Worm (Caenorhabditis elegans) whole organism, L4 larva: ENCODE measurements around the gene snt-1.

ENCODE experiments used
- D1046.2 ChIP-seq: fragments of 200-800 bp; sonication (Bioruptor generic); IDR thresholded peaks from 2 replicates; pipeline ENCODE4 v1.3.6; 2022; ENCODE audit warnings: missing genetic modification characterization, missing compliant biosample characterization
- F44E2.7 ChIP-seq: fragments of 200-800 bp; sonication (Bioruptor generic); IDR thresholded peaks from 2 replicates; pipeline ENCODE4 v2.1.2; 2022; ENCODE audit warnings: missing genetic modification characterization, missing compliant biosample characterization
- R02D3.7 ChIP-seq: fragments of 150-350 bp; sonication (generic microtip); optimal IDR thresholded peaks from 3 replicates; lab custom pipeline; 2014; ENCODE audit warnings: missing biosample characterization, missing genetic modification characterization
- T20F7.1 ChIP-seq: fragments of 200-800 bp; sonication (Bioruptor generic); optimal IDR thresholded peaks from 2 replicates; lab custom pipeline; 2018; ENCODE audit warnings: mild to moderate bottlenecking, missing genetic modification characterization, missing compliant biosample characterization
- Y48G9A.11 ChIP-seq: fragments of 200-800 bp; sonication (Bioruptor generic); IDR thresholded peaks from 2 replicates; pipeline ENCODE4 v1.3.6; 2022; ENCODE audit warnings: missing genetic modification reagents, missing genetic modification characterization, missing compliant biosample characterization
- Y5F2A.4 ChIP-seq: fragments of 200-800 bp; sonication (Bioruptor generic); optimal IDR thresholded peaks from 2 replicates; lab custom pipeline; 2018; ENCODE audit warnings: mild to moderate bottlenecking, missing genetic modification characterization, missing compliant biosample characterization
- Y75B8A.6 ChIP-seq: fragments of 200-800 bp; sonication (Bioruptor generic); IDR thresholded peaks from 2 replicates; pipeline ENCODE4 v1.3.6; 2022; ENCODE audit warnings: missing genetic modification reagents, missing genetic modification characterization, missing compliant biosample characterization
- ZK337.2 ChIP-seq: fragments of 200-800 bp; sonication (Bioruptor generic); IDR thresholded peaks from 2 replicates; pipeline ENCODE4 v1.3.6; 2022; ENCODE audit warnings: missing genetic modification reagents, missing genetic modification characterization, missing compliant biosample characterization
- aha-1 ChIP-seq: fragments of 150-350 bp; peaks from one replicate; lab custom pipeline; 2014; ENCODE audit warnings: missing biosample characterization, missing genetic modification characterization
- aly-2 ChIP-seq: sonication (generic microtip); optimal IDR thresholded peaks from 2 replicates; lab custom pipeline; 2018; ENCODE audit warnings: missing biosample characterization, missing genetic modification characterization
- ama-1 ChIP-seq: fragments of 150-350 bp; optimal IDR thresholded peaks from 2 replicates; lab custom pipeline; 2014; ENCODE audit warnings: inconsistent platforms, mixed read lengths
- attf-4 ChIP-seq: sonication (generic microtip); optimal IDR thresholded peaks from 3 replicates; lab custom pipeline; 2017; ENCODE audit warnings: missing biosample characterization, missing genetic modification characterization
- ceh-20 ChIP-seq: fragments of 200-800 bp; sonication (Bioruptor generic); IDR thresholded peaks from 2 replicates; pipeline ENCODE4 v1.3.6; 2022; ENCODE audit warnings: missing genetic modification reagents, missing genetic modification characterization, missing compliant biosample characterization
- ceh-44 ChIP-seq: fragments of 200-800 bp; sonication (Bioruptor generic); IDR thresholded peaks from 2 replicates; pipeline ENCODE4 v1.3.6; 2022; ENCODE audit warnings: missing genetic modification reagents, missing genetic modification characterization, missing compliant biosample characterization
- ctbp-1 ChIP-seq: fragments of 200-800 bp; sonication (Bioruptor generic); IDR thresholded peaks from 2 replicates; pipeline ENCODE4 v1.3.6; 2022; ENCODE audit warnings: missing genetic modification reagents, missing genetic modification characterization, missing compliant biosample characterization
- daf-12 ChIP-seq: fragments of 150-350 bp; optimal IDR thresholded peaks from 2 replicates; lab custom pipeline; 2014; ENCODE audit warnings: missing biosample characterization, missing genetic modification reagents, missing genetic modification characterization
- daf-19 ChIP-seq: fragments of 200-800 bp; sonication (Bioruptor generic); conservative IDR thresholded peaks from 2 replicates; pipeline ENCODE4 v1.3.6; 2022; ENCODE audit warnings: missing genetic modification characterization, missing compliant biosample characterization
- dmd-8 ChIP-seq: fragments of 200-800 bp; sonication (Bioruptor generic); IDR thresholded peaks from 2 replicates; pipeline ENCODE4 v1.3.6; 2022; ENCODE audit warnings: missing genetic modification characterization, missing compliant biosample characterization
- dmd-9 ChIP-seq: fragments of 200-800 bp; sonication (Bioruptor generic); IDR thresholded peaks from 2 replicates; pipeline ENCODE4 v1.3.6; 2022; ENCODE audit warnings: missing genetic modification reagents, missing genetic modification characterization, missing compliant biosample characterization
- fkh-10 ChIP-seq: fragments of 150-350 bp; optimal IDR thresholded peaks from 2 replicates; lab custom pipeline; 2014; ENCODE audit warnings: missing biosample characterization, missing genetic modification reagents, missing genetic modification characterization
- hif-1 ChIP-seq, 2 experiments: sonication (generic microtip); optimal IDR thresholded peaks; 2 replicates each; lab custom pipeline; 2016 to 2017; ENCODE audit warnings: missing compliant biosample characterization in 2 of 2, missing genetic modification characterization in 2 of 2, missing genetic modification reagents in 2 of 2, missing genotype in 2 of 2, mild to moderate bottlenecking in 1 of 2
- hlh-11 ChIP-seq: fragments of 200-800 bp; sonication (Bioruptor generic); optimal IDR thresholded peaks from 2 replicates; lab custom pipeline; 2018; ENCODE audit warnings: mild to moderate bottlenecking, missing genetic modification characterization, missing compliant biosample characterization
- lin-38 ChIP-seq: fragments of 200-800 bp; sonication (Bioruptor generic); IDR thresholded peaks from 2 replicates; pipeline ENCODE4 v1.3.6; 2022; ENCODE audit warnings: missing genetic modification reagents, missing genetic modification characterization, missing compliant biosample characterization
- lir-3 ChIP-seq: sonication (generic microtip); optimal IDR thresholded peaks from 2 replicates; lab custom pipeline; 2016; ENCODE audit warnings: mild to moderate bottlenecking, missing genetic modification characterization, missing compliant biosample characterization
- lsy-2 ChIP-seq, 2 experiments: fragments of 150-350 bp in 1 of 2; sonication (generic microtip) in 1 of 2; optimal IDR thresholded peaks; 2 replicates each; lab custom pipeline; 2014 to 2017; ENCODE audit warnings: missing biosample characterization in 2 of 2, missing genetic modification characterization in 2 of 2
- mdt-29 ChIP-seq: fragments of 200-800 bp; sonication (Bioruptor generic); IDR thresholded peaks from 2 replicates; pipeline ENCODE4 v1.3.6; 2022; ENCODE audit warnings: missing genetic modification reagents, missing genetic modification characterization, missing compliant biosample characterization
- mep-1 ChIP-seq: fragments of 150-350 bp; sonication (generic microtip); optimal IDR thresholded peaks from 3 replicates; lab custom pipeline; 2014; ENCODE audit warnings: missing biosample characterization, missing genetic modification characterization
- mes-2 ChIP-seq: sonication (generic microtip); optimal IDR thresholded peaks from 2 replicates; lab custom pipeline; 2016; ENCODE audit warnings: missing genotype, mild to moderate bottlenecking, missing genetic modification characterization, missing compliant biosample characterization; ENCODE audit not compliant: poor library complexity, severe bottlenecking
- nhr-10 ChIP-seq: fragments of 150-350 bp; optimal IDR thresholded peaks from 2 replicates; lab custom pipeline; 2014; ENCODE audit warnings: missing biosample characterization, missing genetic modification characterization
- nhr-102 ChIP-seq: sonication (generic microtip); optimal IDR thresholded peaks from 2 replicates; lab custom pipeline; 2016; ENCODE audit warnings: mild to moderate bottlenecking, missing genetic modification characterization, moderate library complexity, missing compliant biosample characterization
- nhr-237 ChIP-seq: sonication (generic microtip); optimal IDR thresholded peaks from 2 replicates; lab custom pipeline; 2017; ENCODE audit warnings: missing biosample characterization, missing genetic modification characterization
- nhr-25 ChIP-seq: sonication (generic microtip); optimal IDR thresholded peaks from 2 replicates; lab custom pipeline; 2017; ENCODE audit warnings: missing genetic modification characterization, mild to moderate bottlenecking, missing compliant biosample characterization, antibody characterized with exemption, moderate library complexity, borderline replicate concordance; ENCODE audit not compliant: insufficient read depth
- nhr-28 ChIP-seq: fragments of 150-350 bp; optimal IDR thresholded peaks from 2 replicates; lab custom pipeline; 2014; ENCODE audit warnings: missing biosample characterization, missing genetic modification characterization
- nhr-41 ChIP-seq: fragments of 200-800 bp; sonication (Bioruptor generic); IDR thresholded peaks from 2 replicates; pipeline ENCODE4 v1.3.6; 2022; ENCODE audit warnings: missing genetic modification reagents, missing genetic modification characterization, missing compliant biosample characterization
- nhr-48 ChIP-seq: sonication (generic microtip); optimal IDR thresholded peaks from 2 replicates; lab custom pipeline; 2016; ENCODE audit warnings: mild to moderate bottlenecking, missing genetic modification characterization, missing compliant biosample characterization
- nhr-76 ChIP-seq: fragments of 150-350 bp; optimal IDR thresholded peaks from 2 replicates; lab custom pipeline; 2014; ENCODE audit warnings: missing biosample characterization, missing genetic modification characterization
- nhr-77 ChIP-seq: fragments of 150-350 bp; optimal IDR thresholded peaks from 2 replicates; lab custom pipeline; 2014; ENCODE audit warnings: missing biosample characterization, missing genetic modification characterization
- pha-4 ChIP-seq, 2 experiments: fragments of 150-350 bp in 1 of 2; fragments of 200-800 bp in 1 of 2; sonication (Bioruptor generic) in 1 of 2; IDR thresholded peaks in 1 of 2; optimal IDR thresholded peaks in 1 of 2; 2 replicates each; pipeline versions ENCODE4 v1.3.6 to Lab custom; 2014 to 2022; ENCODE audit warnings: missing genetic modification characterization in 2 of 2, missing genetic modification reagents in 2 of 2, missing biosample characterization in 1 of 2, missing compliant biosample characterization in 1 of 2
- pqm-1 ChIP-seq: sonication (generic microtip); optimal IDR thresholded peaks from 2 replicates; lab custom pipeline; 2017; ENCODE audit warnings: missing biosample characterization, missing genetic modification characterization
- rbr-2 ChIP-seq: sonication (generic microtip); optimal IDR thresholded peaks from 2 replicates; lab custom pipeline; 2016; ENCODE audit warnings: missing genotype, missing genetic modification characterization, missing compliant biosample characterization
- skn-1 ChIP-seq: fragments of 150-350 bp; optimal IDR thresholded peaks from 2 replicates; lab custom pipeline; 2014; ENCODE audit warnings: missing biosample characterization, missing genetic modification characterization
- snpc-4 ChIP-seq: fragments of 150-350 bp; optimal IDR thresholded peaks from 2 replicates; lab custom pipeline; 2014; ENCODE audit warnings: missing biosample characterization, missing genetic modification characterization
- tag-97 ChIP-seq: fragments of 200-800 bp; sonication (Bioruptor generic); IDR thresholded peaks from 2 replicates; pipeline ENCODE4 v1.3.6; 2022; ENCODE audit warnings: missing genetic modification characterization, missing compliant biosample characterization
- unc-130 ChIP-seq: sonication (generic microtip); optimal IDR thresholded peaks from 2 replicates; lab custom pipeline; 2016; ENCODE audit warnings: missing genetic modification reagents, missing genetic modification characterization, missing compliant biosample characterization
- unc-39 ChIP-seq: sonication (generic microtip); optimal IDR thresholded peaks from 2 replicates; lab custom pipeline; 2017; ENCODE audit warnings: missing biosample characterization, missing genetic modification characterization
- vab-7 ChIP-seq: fragments of 200-800 bp; sonication (Bioruptor generic); IDR thresholded peaks from 2 replicates; pipeline ENCODE4 v1.3.6; 2022; ENCODE audit warnings: missing genetic modification reagents, missing genetic modification characterization, missing compliant biosample characterization
- zfp-2 ChIP-seq: sonication (generic microtip); optimal IDR thresholded peaks from 2 replicates; lab custom pipeline; 2016; ENCODE audit warnings: mild to moderate bottlenecking, missing genetic modification characterization, missing compliant biosample characterization
- zip-11 ChIP-seq: fragments of 200-800 bp; sonication (Bioruptor generic); IDR thresholded peaks from 2 replicates; pipeline ENCODE4 v1.3.6; 2022; ENCODE audit warnings: missing genetic modification characterization, missing compliant biosample characterization
- zip-2 ChIP-seq: fragments of 150-350 bp; optimal IDR thresholded peaks from 2 replicates; lab custom pipeline; 2014; ENCODE audit warnings: missing biosample characterization, missing genetic modification characterization

The snt-1 gene

DNA sequence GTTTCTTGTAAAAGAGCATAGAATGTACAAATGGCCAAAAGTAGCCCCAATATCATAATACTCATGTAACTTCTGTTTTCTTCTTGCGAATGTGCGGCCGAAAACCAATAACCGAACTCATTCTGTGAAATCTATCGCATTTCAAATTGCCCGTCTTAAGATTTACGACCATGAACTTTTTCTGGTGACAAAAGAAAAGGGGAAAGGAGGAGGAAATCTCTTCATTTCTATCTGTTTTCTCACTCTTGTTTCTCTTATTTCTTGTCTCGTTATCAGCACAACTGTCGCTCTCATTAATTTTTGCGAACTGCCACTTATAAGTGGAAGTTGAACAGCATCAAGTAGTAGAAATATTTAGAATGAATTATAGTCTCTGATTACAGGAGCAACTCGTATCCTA is 30.3 kb downstream of the snt-1 start (continued):
- TF ChIP-seq rbr-2 (no peak), nhr-77 (tag; lab: Kevin White, UChicago) (no peak)

DNA sequence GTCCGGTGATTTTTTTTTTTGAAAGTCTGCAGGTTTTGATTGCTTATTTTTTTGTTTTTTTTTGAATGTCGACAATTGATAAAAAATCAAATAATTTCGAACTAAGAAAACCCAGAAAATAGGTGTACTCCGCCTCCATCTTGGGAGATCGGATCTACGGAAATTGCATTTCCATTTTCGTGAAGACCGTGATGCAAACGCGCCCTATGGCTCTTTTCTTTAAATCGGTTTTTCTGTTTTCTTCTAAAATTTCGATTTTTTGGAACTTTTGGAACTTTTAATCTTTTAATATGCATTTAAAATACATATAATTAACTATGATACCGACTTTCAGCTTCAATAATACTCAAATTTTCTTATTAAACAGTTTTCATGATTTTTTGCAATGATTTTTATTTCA is 31.2 kb downstream of the snt-1 start:
- TF ChIP-seq Y48G9A.11 (GFP tag; lab: Robert Waterston, UW) (no peak), nhr-237 (no peak), ZK337.2 (GFP tag; lab: Robert Waterston, UW) (no peak), attf-4 (tag; lab: Kevin White, UChicago) (no peak), nhr-25 (tag; lab: Kevin White, UChicago) (no peak), mes-2 (tag; lab: Kevin White, UChicago) (peak; percentile 43), zip-11 (no peak), pqm-1 (tag; lab: Kevin White, UChicago) (no peak), lin-38 (peak; percentile 80)

DNA sequence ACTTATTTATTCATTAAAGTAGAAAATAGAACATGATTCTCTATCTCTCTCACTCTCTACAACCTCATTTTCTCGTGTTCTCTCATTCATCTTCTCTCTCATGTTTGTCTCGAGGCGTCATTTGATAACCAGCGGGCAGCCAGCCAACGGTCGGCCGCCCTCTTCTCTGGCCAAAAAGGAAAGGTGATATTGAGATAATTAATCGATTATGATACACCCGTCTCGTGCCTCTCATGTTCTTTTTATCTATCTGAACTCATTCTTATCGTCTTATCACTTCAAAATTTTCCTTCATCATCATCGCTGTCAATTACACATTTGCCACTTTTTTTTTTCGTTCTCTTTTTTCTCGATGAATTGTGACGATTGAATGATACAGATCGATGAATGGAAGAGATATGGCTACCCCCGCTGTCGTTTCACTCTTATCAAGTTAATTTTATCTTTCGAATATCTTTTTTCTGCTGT is 31.9 kb downstream of the snt-1 start:
- TF ChIP-seq mep-1 (tag; lab: Kevin White, UChicago), result peak; percentile 84
- peak; percentile 71 for TF ChIP-seq pha-4 (GFP tag; IDR thresholded peaks at IDR 0.05; lab: Robert Waterston, UW)
- TF ChIP-seq pha-4 (tag; optimal IDR thresholded peaks at IDR 0.05; lab: Kevin White, UChicago), result no peak
- no peak for TF ChIP-seq fkh-10 (GFP tag; lab: Kevin White, UChicago)
- peak; percentile 99 for TF ChIP-seq hlh-11 (tag; lab: Kevin White, UChicago)
- TF ChIP-seq ceh-44 (GFP tag; lab: Robert Waterston, UW), result no peak
- peak; percentile 74 to 77 for TF ChIP-seq lsy-2 (tag; optimal IDR thresholded peaks at IDR 0.05; lab: Kevin White, UChicago)
- no peak for TF ChIP-seq unc-39 (tag; lab: Kevin White, UChicago)
- no peak for TF ChIP-seq lir-3 (tag; lab: Kevin White, UChicago)
- TF ChIP-seq ama-1 (lab: Kevin White, UChicago), result no peak
- TF ChIP-seq nhr-48 (tag; lab: Kevin White, UChicago), result peak; percentile 98
- no peak for TF ChIP-seq R02D3.7 (tag; lab: Kevin White, UChicago)
- no peak for TF ChIP-seq mdt-29 (GFP tag; lab: Robert Waterston, UW)
- no peak for TF ChIP-seq aly-2
- TF ChIP-seq snpc-4 (tag; lab: Kevin White, UChicago), result no peak
- TF ChIP-seq lin-38, result peak; percentile 58
- peak; percentile 94 for TF ChIP-seq nhr-41 (GFP tag; lab: Robert Waterston, UW)
- TF ChIP-seq zfp-2 (tag; lab: Kevin White, UChicago), result no peak
- TF ChIP-seq Y5F2A.4 (GFP tag; lab: Kevin White, UChicago), result no peak
- TF ChIP-seq hif-1 (tag; optimal IDR thresholded peaks at IDR 0.05; lab: Kevin White, UChicago), result no peak
- no peak for TF ChIP-seq skn-1 (tag; lab: Kevin White, UChicago)
- peak; percentile 95 for TF ChIP-seq nhr-102 (tag; lab: Kevin White, UChicago)
- TF ChIP-seq ctbp-1 (GFP tag; lab: Robert Waterston, UW), result peak; percentile 60; the same call in 1 of the 2 replicates
- peak; percentile 92 for TF ChIP-seq nhr-10 (tag; lab: Kevin White, UChicago)
- TF ChIP-seq T20F7.1, result peak; percentile 78
- peak; percentile 97 for TF ChIP-seq aha-1 (tag; lab: Kevin White, UChicago)
- no peak for TF ChIP-seq dmd-8 (GFP tag; lab: Robert Waterston, UW)
- no peak for TF ChIP-seq dmd-9
- no peak for TF ChIP-seq Y75B8A.6 (GFP tag; lab: Robert Waterston, UW)
- TF ChIP-seq F44E2.7 (GFP tag; lab: Robert Waterston, UW), result no peak
- peak; percentile 43 for TF ChIP-seq nhr-76
- TF ChIP-seq unc-130, result no peak
- no peak for TF ChIP-seq attf-4 (tag; lab: Kevin White, UChicago)
- TF ChIP-seq daf-19 (GFP tag; lab: Robert Waterston, UW), result no peak
- peak; percentile 99 for TF ChIP-seq nhr-28 (tag; lab: Kevin White, UChicago)
- TF ChIP-seq tag-97 (GFP tag; lab: Robert Waterston, UW), result no peak
- TF ChIP-seq zip-2, result peak; percentile 36
- TF ChIP-seq vab-7 (GFP tag; lab: Robert Waterston, UW), result no peak
- TF ChIP-seq ceh-20, result peak; percentile 89
- no peak for TF ChIP-seq daf-12 (tag; lab: Kevin White, UChicago)
- no peak for TF ChIP-seq D1046.2 (GFP tag; lab: Robert Waterston, UW)
